Fruit fly (Drosophila melanogaster) whole organism, embryonic: ENCODE data around the gene CG2540.

Experiments used
- CG10321 ChIP-seq: fragments of 200-800 bp; sonication (Bioruptor generic); IDR thresholded peaks from 2 replicates; pipeline ENCODE4 v1.3.6; 2022; ENCODE audit warnings: missing biosample characterization, missing genetic modification characterization
- CG10366 ChIP-seq: fragments of 200-800 bp; sonication (Bioruptor generic); IDR thresholded peaks from 2 replicates; pipeline ENCODE4 v1.3.6; 2022; ENCODE audit warnings: missing biosample characterization, missing genetic modification characterization
- CG10543 ChIP-seq: fragments of 200-800 bp; sonication (Bioruptor generic); optimal IDR thresholded peaks from 3 replicates; lab custom pipeline; 2017; ENCODE audit warnings: missing biosample characterization, mild to moderate bottlenecking, missing genetic modification characterization, moderate library complexity
- CG15011 ChIP-seq: fragments of 200-800 bp; sonication (Bioruptor generic); optimal IDR thresholded peaks from 3 replicates; lab custom pipeline; 2018; ENCODE audit warnings: missing biosample characterization, mild to moderate bottlenecking, missing genetic modification characterization
- CG1529 ChIP-seq: fragments of 200-800 bp; sonication (Bioruptor generic); optimal IDR thresholded peaks from 3 replicates; lab custom pipeline; 2018; ENCODE audit warnings: missing biosample characterization, missing genetic modification characterization
- CG1603 ChIP-seq: fragments of 200-800 bp; sonication (Bioruptor generic); optimal IDR thresholded peaks from 2 replicates; lab custom pipeline; 2019; ENCODE audit warnings: missing biosample characterization, mild to moderate bottlenecking, missing genetic modification characterization, moderate library complexity
- CG17385 ChIP-seq: fragments of 200-800 bp; sonication (Bioruptor generic); optimal IDR thresholded peaks from 3 replicates; lab custom pipeline; 2018; ENCODE audit warnings: missing biosample characterization, mild to moderate bottlenecking, missing genetic modification characterization
- CG1792 ChIP-seq: fragments of 200-800 bp; sonication (Bioruptor generic); optimal IDR thresholded peaks from 2 replicates; lab custom pipeline; 2016; ENCODE audit warnings: missing biosample characterization, missing genetic modification characterization
- CG2120 ChIP-seq: fragments of 200-800 bp; sonication (Bioruptor generic); optimal IDR thresholded peaks from 3 replicates; lab custom pipeline; 2016; ENCODE audit warnings: missing biosample characterization, missing genetic modification characterization
- CG2129 ChIP-seq: fragments of 200-800 bp; sonication (Bioruptor generic); IDR thresholded peaks from 2 replicates; pipeline ENCODE4 v1.3.6; 2022; ENCODE audit warnings: missing biosample characterization, missing genetic modification characterization; ENCODE audit not compliant: partially characterized antibody
- CG3281 ChIP-seq: fragments of 200-800 bp; sonication (Bioruptor generic); optimal IDR thresholded peaks from 3 replicates; lab custom pipeline; 2017; ENCODE audit warnings: missing biosample characterization, mild to moderate bottlenecking, missing genetic modification characterization
- CG34224 ChIP-seq: fragments of 200-800 bp; sonication (Bioruptor generic); IDR thresholded peaks from 3 replicates; pipeline ENCODE4 v1.3.6; 2022; ENCODE audit warnings: missing biosample characterization, missing genetic modification characterization; ENCODE audit not compliant: partially characterized antibody
- CG3847 ChIP-seq: fragments of 200-800 bp; sonication (Bioruptor generic); IDR thresholded peaks from 2 replicates; pipeline ENCODE4 v1.3.6; 2022; ENCODE audit warnings: missing biosample characterization, missing genetic modification characterization
- CG4617 ChIP-seq: fragments of 200-800 bp; sonication (Bioruptor generic); optimal IDR thresholded peaks from 3 replicates; lab custom pipeline; 2016; ENCODE audit warnings: missing biosample characterization, missing genetic modification characterization, borderline replicate concordance
- CG7271 ChIP-seq: fragments of 200-800 bp; sonication (Bioruptor generic); optimal IDR thresholded peaks from 2 replicates; lab custom pipeline; 2018; ENCODE audit warnings: missing biosample characterization, mild to moderate bottlenecking, missing genetic modification characterization, moderate library complexity
- CG7786 ChIP-seq: fragments of 200-800 bp; sonication (Bioruptor generic); optimal IDR thresholded peaks from 2 replicates; lab custom pipeline; 2016; ENCODE audit warnings: missing biosample characterization, missing genetic modification characterization
- Dek ChIP-seq: fragments of 200-800 bp; sonication (Bioruptor generic); optimal IDR thresholded peaks from 3 replicates; lab custom pipeline; 2019; ENCODE audit warnings: missing biosample characterization, mild to moderate bottlenecking, missing genetic modification characterization, moderate library complexity
- Dfd ChIP-seq, 2 experiments: fragments of >200 bp; optimal IDR thresholded peaks; 2 replicates each; lab custom pipeline; 2017; ENCODE audit warnings: missing biosample characterization in 2 of 2, missing genetic modification characterization in 2 of 2
- Hand ChIP-seq: fragments of 200-800 bp; sonication (Bioruptor generic); optimal IDR thresholded peaks from 2 replicates; lab custom pipeline; 2017; ENCODE audit warnings: mild to moderate bottlenecking, missing biosample characterization, missing genetic modification reagents, missing genetic modification characterization
- Hmr ChIP-seq: fragments of 200-800 bp; sonication (Bioruptor generic); optimal IDR thresholded peaks from 3 replicates; lab custom pipeline; 2017; ENCODE audit warnings: mild to moderate bottlenecking, missing biosample characterization, missing genetic modification reagents, missing genetic modification characterization
- Lim3 ChIP-seq: fragments of 200-800 bp; sonication (Bioruptor generic); IDR thresholded peaks from 2 replicates; pipeline ENCODE4 v1.3.6; 2022; ENCODE audit warnings: missing biosample characterization, missing genetic modification characterization
- Poxn ChIP-seq: fragments of 200-800 bp; sonication (Bioruptor generic); IDR thresholded peaks from 2 replicates; pipeline ENCODE4 v1.3.6; 2022; ENCODE audit warnings: missing biosample characterization, missing genetic modification characterization
- Trl ChIP-seq, 3 experiments: fragments of >200 bp in 2 of 3; fragments of 200-800 bp in 1 of 3; sonication (Bioruptor generic) in 1 of 3; optimal IDR thresholded peaks; 2 replicates in 1 of 3; 3 replicates in 2 of 3; lab custom pipeline; 2016 to 2017; ENCODE audit warnings: missing biosample characterization in 1 of 3, missing genetic modification characterization in 1 of 3
- ac ChIP-seq: fragments of 200-800 bp; sonication (Bioruptor generic); optimal IDR thresholded peaks from 3 replicates; lab custom pipeline; 2017; ENCODE audit warnings: missing biosample characterization, mild to moderate bottlenecking, missing genetic modification characterization
- bigmax ChIP-seq: fragments of 200-800 bp; sonication (Bioruptor generic); optimal IDR thresholded peaks from 2 replicates; lab custom pipeline; 2018; ENCODE audit warnings: missing biosample characterization, mild to moderate bottlenecking, missing genetic modification characterization
- bowl ChIP-seq: fragments of 200-800 bp; sonication (Bioruptor generic); IDR thresholded peaks from 2 replicates; pipeline ENCODE4 v1.3.6; 2022; ENCODE audit warnings: missing biosample characterization, missing genetic modification characterization
- bsh ChIP-seq, 2 experiments: fragments of 200-800 bp; sonication (Bioruptor generic); optimal IDR thresholded peaks; 2 replicates each; lab custom pipeline; 2017 to 2018; ENCODE audit warnings: mild to moderate bottlenecking in 2 of 2, missing biosample characterization in 2 of 2, missing genetic modification characterization in 2 of 2, moderate library complexity in 1 of 2
- caup ChIP-seq: fragments of 200-800 bp; sonication (Bioruptor generic); optimal IDR thresholded peaks from 3 replicates; lab custom pipeline; 2017; ENCODE audit warnings: missing biosample characterization, mild to moderate bottlenecking, missing genetic modification characterization, moderate library complexity; ENCODE audit not compliant: severe bottlenecking
- chif ChIP-seq, 2 experiments: fragments of 200-800 bp; sonication (Bioruptor generic); optimal IDR thresholded peaks; 3 replicates each; lab custom pipeline; 2016; ENCODE audit warnings: missing biosample characterization in 2 of 2, missing genetic modification characterization in 2 of 2
- crp ChIP-seq, 2 experiments: fragments of 200-800 bp; sonication (Bioruptor generic); optimal IDR thresholded peaks; 2 replicates in 1 of 2; 3 replicates in 1 of 2; lab custom pipeline; 2017; ENCODE audit warnings: missing biosample characterization in 2 of 2, missing genetic modification characterization in 2 of 2, mild to moderate bottlenecking in 1 of 2, moderate library complexity in 1 of 2
- esg ChIP-seq: fragments of 200-800 bp; sonication (Bioruptor generic); conservative IDR thresholded peaks from 2 replicates; pipeline ENCODE4 v1.3.6; 2022; ENCODE audit warnings: missing biosample characterization, missing genetic modification characterization
- fd3F ChIP-seq: fragments of 200-800 bp; sonication (Bioruptor generic); optimal IDR thresholded peaks from 2 replicates; lab custom pipeline; 2018; ENCODE audit warnings: missing biosample characterization, mild to moderate bottlenecking, missing genetic modification characterization, moderate library complexity
- jumu ChIP-seq: fragments of 200-800 bp; sonication (Bioruptor generic); optimal IDR thresholded peaks from 3 replicates; lab custom pipeline; 2016; ENCODE audit warnings: missing biosample characterization, missing genetic modification characterization
- lilli ChIP-seq: fragments of 200-800 bp; sonication (Bioruptor generic); optimal IDR thresholded peaks from 3 replicates; lab custom pipeline; 2016; ENCODE audit warnings: missing biosample characterization, missing genetic modification characterization
- nerfin-2 ChIP-seq: fragments of 200-800 bp; sonication (Bioruptor generic); IDR thresholded peaks from 2 replicates; pipeline ENCODE4 v1.3.6; 2022; ENCODE audit warnings: missing biosample characterization, missing genetic modification characterization; ENCODE audit not compliant: partially characterized antibody
- pan ChIP-seq, 4 experiments: fragments of >200 bp in 3 of 4; fragments of 200-800 bp in 1 of 4; sonication (Bioruptor generic) in 1 of 4; optimal IDR thresholded peaks in 3 of 4; IDR thresholded peaks in 1 of 4; 2 replicates each; pipeline versions ENCODE4 v1.3.6 to Lab custom; 2017 to 2022; ENCODE audit warnings: missing biosample characterization in 2 of 4, missing genetic modification characterization in 2 of 4, mixed read lengths in 1 of 4
- pho ChIP-seq: fragments of 200-800 bp; sonication (Bioruptor generic); optimal IDR thresholded peaks from 2 replicates; lab custom pipeline; 2016; ENCODE audit warnings: missing biosample characterization, missing genetic modification characterization
- sens-2 ChIP-seq: fragments of 200-800 bp; sonication (Bioruptor generic); IDR thresholded peaks from 2 replicates; pipeline ENCODE4 v1.3.6; 2022; ENCODE audit warnings: missing biosample characterization, missing genetic modification characterization
- seq ChIP-seq: fragments of 200-800 bp; sonication (Bioruptor generic); IDR thresholded peaks from 2 replicates; pipeline ENCODE4 v1.3.6; 2022; ENCODE audit warnings: missing biosample characterization, missing genetic modification characterization
- sna ChIP-seq: fragments of 200-800 bp; sonication (Bioruptor generic); IDR thresholded peaks from 2 replicates; pipeline ENCODE4 v1.3.6; 2022; ENCODE audit warnings: missing biosample characterization, missing genetic modification characterization; ENCODE audit not compliant: partially characterized antibody
- so ChIP-seq: fragments of 200-800 bp; sonication (Bioruptor generic); IDR thresholded peaks from 3 replicates; pipeline ENCODE4 v1.3.6; 2022; ENCODE audit warnings: missing biosample characterization, missing genetic modification characterization
- sqz ChIP-seq: fragments of 200-800 bp; sonication (Bioruptor generic); optimal IDR thresholded peaks from 3 replicates; lab custom pipeline; 2018; ENCODE audit warnings: missing biosample characterization, mild to moderate bottlenecking, missing genetic modification characterization
- stc ChIP-seq: fragments of 200-800 bp; sonication (Bioruptor generic); IDR thresholded peaks from 2 replicates; pipeline ENCODE4 v1.3.6; 2022; ENCODE audit warnings: missing biosample characterization, missing genetic modification characterization
- trh ChIP-seq: fragments of 200-800 bp; sonication (Bioruptor generic); optimal IDR thresholded peaks from 2 replicates; lab custom pipeline; 2016; ENCODE audit warnings: missing biosample characterization, missing genetic modification characterization
- tup ChIP-seq: fragments of 200-800 bp; sonication (Bioruptor generic); optimal IDR thresholded peaks from 2 replicates; lab custom pipeline; 2016; ENCODE audit warnings: missing biosample characterization, mild to moderate bottlenecking, missing genetic modification characterization, moderate library complexity
- unc-4 ChIP-seq: fragments of 200-800 bp; sonication (Bioruptor generic); IDR thresholded peaks from 2 replicates; pipeline ENCODE4 v1.3.6; 2022; ENCODE audit warnings: missing biosample characterization, missing genetic modification characterization; ENCODE audit not compliant: partially characterized antibody
- wor ChIP-seq: fragments of 200-800 bp; sonication (Bioruptor generic); IDR thresholded peaks from 2 replicates; pipeline ENCODE4 v1.3.6; 2022; ENCODE audit warnings: missing biosample characterization, missing genetic modification characterization
- zen2 ChIP-seq: fragments of 200-800 bp; sonication (Bioruptor generic); IDR thresholded peaks from 3 replicates; pipeline ENCODE4 v1.3.6; 2022; ENCODE audit warnings: missing biosample characterization, missing genetic modification characterization; ENCODE audit not compliant: partially characterized antibody

The CG2540 gene

DNA sequence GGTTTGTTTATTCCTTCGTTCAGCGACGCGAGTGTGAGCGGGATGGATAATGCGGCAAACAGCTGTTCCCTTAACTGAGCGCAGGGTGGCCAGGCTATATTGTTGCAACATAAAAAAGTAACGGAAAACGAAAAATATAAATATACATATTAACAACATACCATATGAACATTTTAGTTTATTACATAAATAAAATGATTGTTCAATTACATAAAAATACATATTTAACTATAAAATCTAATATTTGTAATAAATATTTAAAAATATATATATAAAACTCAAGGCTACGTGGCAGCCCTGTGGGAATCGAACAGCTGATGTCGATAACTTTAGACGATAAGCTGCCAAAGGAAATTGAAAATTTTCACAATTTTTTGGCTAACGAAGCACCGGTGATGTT, at the start of gene CG2540, which contains the start of gene Aven (continued):
- TF ChIP-seq pan (optimal IDR thresholded peaks at IDR 0.05; lab: Kevin White, UChicago) (no peak), pan (GFP tag; optimal IDR thresholded peaks at IDR 0.05 in 1 of 2, IDR thresholded peaks at IDR 0.05 in 1 of 2) (peak in 1 of 2 experiments; percentile 69), bsh (GFP tag; optimal IDR thresholded peaks at IDR 0.05; lab: Kevin White, UChicago) (peak; percentile 54 to 84), sens-2 (GFP tag; lab: Robert Waterston, UW) (peak; percentile 7; the same call in 1 of the 2 replicates), CG10543 (GFP tag; lab: Kevin White, UChicago) (peak; percentile 89), trh (no peak), tup (peak; percentile 5), nerfin-2 (GFP tag; lab: Robert Waterston, UW) (no peak), Hmr (GFP tag; lab: Kevin White, UChicago) (peak; percentile 87), CG10321 (GFP tag; lab: Robert Waterston, UW) (0 out of 2 replicates have a peak, but pooled peaks have one; percentile 39), CG1792 (GFP tag; lab: Kevin White, UChicago) (no peak), Dfd (GFP tag; optimal IDR thresholded peaks at IDR 0.05; lab: Kevin White, UChicago) (no peak), CG1603 (tag; lab: Kevin White, UChicago) (peak; percentile 0), seq (GFP tag; lab: Robert Waterston, UW) (peak; percentile 47), esg (GFP tag; lab: Robert Waterston, UW) (peak; percentile 54), Hand (peak; percentile 80), lilli (GFP tag; lab: Kevin White, UChicago) (peak; percentile 41), pho (GFP tag; lab: Kevin White, UChicago) (no peak), fd3F (GFP tag; lab: Kevin White, UChicago) (peak; percentile 75), CG2129 (GFP tag; lab: Robert Waterston, UW) (no peak), CG7786 (GFP tag; lab: Kevin White, UChicago) (no peak), chif (GFP tag; optimal IDR thresholded peaks at IDR 0.05; lab: Kevin White, UChicago) (no peak), CG10366 (peak; percentile 49), crp (GFP tag; optimal IDR thresholded peaks at IDR 0.05; lab: Kevin White, UChicago) (peak; percentile 70 to 93), Trl (optimal IDR thresholded peaks at IDR 0.05; lab: Kevin White, UChicago) (no peak), Trl (GFP tag; optimal IDR thresholded peaks at IDR 0.05; lab: Kevin White, UChicago) (no peak), ac (GFP tag; lab: Kevin White, UChicago) (peak; percentile 51), sna (GFP tag; lab: Robert Waterston, UW) (no peak), zen2 (GFP tag; lab: Robert Waterston, UW) (no peak), CG15011 (peak; percentile 44), bowl (GFP tag; lab: Robert Waterston, UW) (no peak), Dek (peak; percentile 78), CG1529 (GFP tag; lab: Kevin White, UChicago) (peak; percentile 68), caup (GFP tag; lab: Kevin White, UChicago) (peak; percentile 86), CG7271 (tag; lab: Kevin White, UChicago) (peak; percentile 68), jumu (GFP tag; lab: Kevin White, UChicago) (no peak), Lim3 (no peak), sqz (peak; percentile 62), bigmax (no peak), CG4617 (peak; percentile 55), so (GFP tag; lab: Robert Waterston, UW) (peak; percentile 42; the same call in 1 of the 3 replicates), CG2120 (GFP tag; lab: Kevin White, UChicago) (peak; percentile 56), CG34224 (GFP tag; lab: Robert Waterston, UW) (no peak), CG3281 (GFP tag; lab: Kevin White, UChicago) (peak; percentile 90), CG3847 (GFP tag; lab: Robert Waterston, UW) (peak; percentile 86), unc-4 (peak; percentile 40; the same call in 1 of the 2 replicates), CG17385 (GFP tag; lab: Kevin White, UChicago) (peak; percentile 84), wor (GFP tag; lab: Robert Waterston, UW) (peak; percentile 50; the same call in 1 of the 2 replicates), stc (peak; percentile 62; the same call in 1 of the 2 replicates), Poxn (GFP tag; lab: Robert Waterston, UW) (no peak)
